Fruit fly (Drosophila melanogaster) whole organism, prepupa: ENCODE data around the gene CG2685.

Source experiments
- CG10631 ChIP-seq: fragments of 200-800 bp; sonication (Bioruptor generic); optimal IDR thresholded peaks from 2 replicates; lab custom pipeline; 2016; ENCODE audit warnings: missing biosample characterization, missing genetic modification characterization
- CG16779 ChIP-seq: fragments of 200-800 bp; sonication (Bioruptor generic); optimal IDR thresholded peaks from 3 replicates; lab custom pipeline; 2017; ENCODE audit warnings: missing biosample characterization, mild to moderate bottlenecking, missing genetic modification characterization
- CG8119 ChIP-seq: fragments of 200-800 bp; sonication (Bioruptor generic); IDR thresholded peaks from 3 replicates; pipeline ENCODE4 v1.3.6; 2022; ENCODE audit warnings: missing biosample characterization, missing genetic modification characterization

dm6 chrX:2757400-2757799 is 43.6 kb upstream of the CG2685 start:
- TF ChIP-seq CG8119 (no peak), CG16779 (tag; lab: Kevin White, UChicago) (no peak), CG10631 (no peak)
